Worm (Caenorhabditis elegans) whole organism, midembryonic: ENCODE results near the gene F45D3.1.

Experiments
- T22C8.4 ChIP-seq: fragments of 200-800 bp; sonication (Bioruptor generic); IDR thresholded peaks from 2 replicates; pipeline ENCODE4 v1.3.6; 2022; ENCODE audit warnings: missing genetic modification characterization, missing compliant biosample characterization
- cog-1 ChIP-seq: sonication (generic microtip); optimal IDR thresholded peaks from 2 replicates; lab custom pipeline; 2016; ENCODE audit warnings: missing genetic modification characterization, missing compliant biosample characterization
- flt-1 ChIP-seq: fragments of 200-800 bp; sonication (Bioruptor generic); IDR thresholded peaks from 2 replicates; pipeline ENCODE4 v1.3.6; 2022; ENCODE audit warnings: missing genetic modification characterization, missing compliant biosample characterization
- klf-2 ChIP-seq: fragments of 200-800 bp; sonication (Bioruptor generic); conservative IDR thresholded peaks from 2 replicates; pipeline ENCODE4 v1.3.6; 2022; ENCODE audit warnings: missing genetic modification reagents, missing genetic modification characterization, missing compliant biosample characterization
- med-1 ChIP-seq: sonication (generic microtip); optimal IDR thresholded peaks from 2 replicates; lab custom pipeline; 2017; ENCODE audit warnings: missing genetic modification characterization, mild to moderate bottlenecking, missing compliant biosample characterization, antibody characterized with exemption, missing genetic modification reagents; ENCODE audit not compliant: insufficient read depth
- ref-1 ChIP-seq: fragments of 200-800 bp; sonication (Bioruptor generic); conservative IDR thresholded peaks from 2 replicates; pipeline ENCODE4 v1.3.6; 2022; ENCODE audit warnings: missing genetic modification reagents, missing genetic modification characterization, missing compliant biosample characterization
- tab-1 ChIP-seq: fragments of 200-800 bp; sonication (Bioruptor generic); IDR thresholded peaks from 2 replicates; pipeline ENCODE4 v1.3.6; 2022; ENCODE audit warnings: missing genetic modification characterization, missing compliant biosample characterization
- ztf-23 ChIP-seq: fragments of 200-800 bp; sonication (Bioruptor generic); IDR thresholded peaks from 2 replicates; pipeline ENCODE4 v1.3.6; 2022; ENCODE audit warnings: missing genetic modification reagents, missing genetic modification characterization, missing compliant biosample characterization
- ztf-29 ChIP-seq: fragments of 200-800 bp; sonication (Bioruptor generic); IDR thresholded peaks from 2 replicates; pipeline ENCODE4 v1.3.6; 2022; ENCODE audit warnings: missing genetic modification reagents, missing genetic modification characterization, missing compliant biosample characterization

Gene F45D3.1

DNA sequence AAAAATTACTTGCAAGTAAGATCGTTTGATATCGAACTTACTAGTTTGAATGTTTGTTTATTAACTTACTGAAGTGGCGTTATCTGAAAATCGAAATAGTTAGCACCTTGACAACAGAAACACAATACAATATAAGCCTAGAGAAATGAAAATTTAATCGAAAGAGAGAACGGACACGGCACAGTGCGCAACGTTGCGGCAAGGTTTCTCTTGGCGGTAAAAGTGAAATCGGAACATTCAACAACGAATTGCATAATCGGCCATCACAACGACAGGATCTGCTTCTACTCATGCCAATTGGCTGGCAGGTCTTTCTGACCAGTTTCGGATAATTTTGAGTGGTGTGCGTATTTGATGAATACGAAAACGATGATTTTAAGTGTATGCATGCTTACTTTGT, 1.3 kb upstream of the F45D3.1 start, which contains the start of gene dyf-4:
TSS of gene dyf-4 (minus strand) at position 213 of the 400 bp plus-strand sequence.
- TF ChIP-seq tab-1 (GFP tag; lab: Robert Waterston, UW), result no peak
- TF ChIP-seq flt-1 (GFP tag; lab: Robert Waterston, UW), result no peak
- TF ChIP-seq T22C8.4 (GFP tag; lab: Robert Waterston, UW), result no peak
- no peak for TF ChIP-seq med-1 (GFP tag; lab: Kevin White, UChicago)
- TF ChIP-seq klf-2 (GFP tag; lab: Robert Waterston, UW), result no peak
- no peak for TF ChIP-seq ztf-29 (GFP tag; lab: Robert Waterston, UW)
- TF ChIP-seq ref-1 (GFP tag; lab: Robert Waterston, UW), result no peak
- TF ChIP-seq cog-1 (tag; lab: Kevin White, UChicago), result no peak
- TF ChIP-seq ztf-23 (GFP tag; lab: Robert Waterston, UW), result no peak

ce11 chrV:12526124-12526523, 734 bp upstream of the F45D3.1 start:
- TF ChIP-seq tab-1 (GFP tag; lab: Robert Waterston, UW), result no peak
- TF ChIP-seq ztf-29 (GFP tag; lab: Robert Waterston, UW), result no peak
- TF ChIP-seq med-1 (GFP tag; lab: Kevin White, UChicago), result no peak
- no peak for TF ChIP-seq flt-1 (GFP tag; lab: Robert Waterston, UW)
- TF ChIP-seq ref-1 (GFP tag; lab: Robert Waterston, UW), result no peak

DNA sequence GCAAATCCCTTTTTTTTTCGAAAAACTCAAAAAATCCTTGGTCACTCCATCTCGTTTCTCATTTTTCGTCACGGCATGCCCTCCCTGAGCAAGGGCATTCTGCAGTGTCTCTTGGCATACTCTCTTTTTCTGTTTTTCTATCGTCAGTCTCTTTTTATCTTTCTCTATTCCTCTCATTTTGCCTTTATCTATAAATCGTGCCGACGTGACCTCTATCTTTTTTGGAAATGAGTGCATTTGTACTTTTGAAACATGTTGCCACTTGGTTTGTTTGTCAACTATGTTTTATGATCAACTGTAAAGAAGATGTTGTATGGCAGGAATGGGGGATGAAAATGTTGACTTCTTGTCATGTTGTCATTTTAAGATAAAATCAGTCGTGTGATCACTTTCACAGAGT, 2.1 kb downstream of the F45D3.1 start:
- TF ChIP-seq T22C8.4 (GFP tag; lab: Robert Waterston, UW) (no peak), tab-1 (GFP tag; lab: Robert Waterston, UW) (no peak), klf-2 (GFP tag; lab: Robert Waterston, UW) (no peak), cog-1 (tag; lab: Kevin White, UChicago) (no peak), ztf-23 (GFP tag; lab: Robert Waterston, UW) (no peak), ztf-29 (GFP tag; lab: Robert Waterston, UW) (no peak)

DNA sequence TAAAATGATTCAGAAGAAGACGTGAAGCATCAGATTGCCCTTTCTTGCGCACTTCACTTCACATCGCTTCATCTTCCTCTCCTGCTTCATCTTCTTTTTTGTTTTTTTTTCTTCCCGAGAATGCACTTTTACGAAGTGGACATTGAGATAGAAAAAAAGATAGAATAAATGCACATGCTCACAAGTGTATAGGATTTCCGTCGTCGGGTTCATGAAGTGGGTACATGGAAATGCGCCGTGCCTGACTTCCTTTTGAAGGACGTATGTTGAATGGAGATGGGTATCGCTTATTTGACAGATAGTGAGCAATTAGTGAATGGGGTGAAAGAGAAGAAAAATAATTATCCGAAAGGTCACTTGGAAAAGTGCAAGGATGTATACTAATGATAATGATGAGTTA, 3.3 kb downstream of the F45D3.1 start:
- TF ChIP-seq tab-1 (GFP tag; lab: Robert Waterston, UW) (no peak), ref-1 (GFP tag; lab: Robert Waterston, UW) (no peak), med-1 (GFP tag; lab: Kevin White, UChicago) (no peak), klf-2 (GFP tag; lab: Robert Waterston, UW) (no peak), ztf-23 (GFP tag; lab: Robert Waterston, UW) (no peak), flt-1 (GFP tag; lab: Robert Waterston, UW) (no peak), T22C8.4 (GFP tag; lab: Robert Waterston, UW) (no peak), cog-1 (tag; lab: Kevin White, UChicago) (no peak), ztf-29 (GFP tag; lab: Robert Waterston, UW) (no peak)

ce11 chrV:12531084-12531483, 4.2 kb downstream of the F45D3.1 start:
- TF ChIP-seq med-1 (GFP tag; lab: Kevin White, UChicago) (no peak), klf-2 (GFP tag; lab: Robert Waterston, UW) (no peak), ref-1 (GFP tag; lab: Robert Waterston, UW) (no peak), T22C8.4 (GFP tag; lab: Robert Waterston, UW) (no peak), flt-1 (GFP tag; lab: Robert Waterston, UW) (no peak), ztf-23 (GFP tag; lab: Robert Waterston, UW) (no peak), ztf-29 (GFP tag; lab: Robert Waterston, UW) (no peak), cog-1 (tag; lab: Kevin White, UChicago) (no peak), tab-1 (GFP tag; lab: Robert Waterston, UW) (no peak)

DNA sequence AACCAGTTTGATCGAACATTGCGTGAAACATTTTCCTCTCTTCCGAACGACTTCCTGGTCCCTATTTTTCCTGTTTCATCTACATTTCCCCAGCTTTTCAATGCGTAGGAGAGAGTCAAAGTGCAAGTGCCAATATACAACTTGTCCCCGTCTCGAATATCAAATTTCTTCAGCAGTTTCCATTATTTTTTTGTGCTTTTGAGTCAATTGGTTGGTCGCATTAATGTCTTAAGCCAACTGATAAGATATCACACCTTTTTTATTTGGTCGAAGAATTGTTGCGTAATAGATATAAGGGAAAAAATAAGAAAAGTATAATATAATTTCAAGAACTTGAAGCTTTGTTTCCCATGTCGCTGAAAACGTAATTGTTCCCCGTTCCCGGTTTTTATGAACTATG, 5.5 kb downstream of the F45D3.1 start:
- TF ChIP-seq cog-1 (tag; lab: Kevin White, UChicago) (no peak), T22C8.4 (GFP tag; lab: Robert Waterston, UW) (no peak), klf-2 (GFP tag; lab: Robert Waterston, UW) (no peak), flt-1 (GFP tag; lab: Robert Waterston, UW) (no peak), ztf-29 (GFP tag; lab: Robert Waterston, UW) (no peak), ref-1 (GFP tag; lab: Robert Waterston, UW) (no peak), ztf-23 (GFP tag; lab: Robert Waterston, UW) (no peak), med-1 (GFP tag; lab: Kevin White, UChicago) (no peak), tab-1 (GFP tag; lab: Robert Waterston, UW) (no peak)

DNA sequence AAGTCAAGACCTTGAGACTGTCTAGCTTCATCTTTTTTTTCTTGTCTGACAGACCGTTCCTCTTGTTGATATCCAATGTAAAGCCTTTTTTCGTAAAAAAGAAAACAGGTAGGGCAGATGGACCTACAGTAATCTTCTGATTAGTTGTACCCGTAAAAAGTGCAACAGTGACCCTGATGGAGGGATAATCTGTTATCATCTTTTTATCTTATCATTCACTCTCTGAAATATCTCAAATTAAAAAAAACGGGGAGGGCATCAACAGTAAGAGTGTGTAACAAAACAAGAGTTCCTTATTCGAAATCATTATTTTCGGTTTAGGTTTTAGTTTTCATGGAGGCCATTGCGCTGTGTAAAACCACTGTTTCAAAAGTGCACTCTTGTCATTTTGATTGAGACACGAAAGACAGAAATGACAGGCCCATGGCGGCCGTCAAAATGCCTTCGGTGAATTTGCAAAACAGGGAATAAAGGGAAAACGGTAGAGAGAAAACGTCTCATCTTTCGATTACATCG, 6.8 kb downstream of the F45D3.1 start:
- TF ChIP-seq klf-2 (GFP tag; lab: Robert Waterston, UW) (no peak), med-1 (GFP tag; lab: Kevin White, UChicago) (no peak), tab-1 (GFP tag; lab: Robert Waterston, UW) (no peak), ztf-29 (GFP tag; lab: Robert Waterston, UW) (no peak)

ce11 chrV:12534941-12535340, 8.1 kb downstream of the F45D3.1 start:
- TF ChIP-seq T22C8.4 (GFP tag; lab: Robert Waterston, UW) (no peak), cog-1 (tag; lab: Kevin White, UChicago) (no peak), flt-1 (GFP tag; lab: Robert Waterston, UW) (no peak), med-1 (GFP tag; lab: Kevin White, UChicago) (no peak), tab-1 (GFP tag; lab: Robert Waterston, UW) (no peak)

- no peak for TF ChIP-seq med-1 (GFP tag; lab: Kevin White, UChicago)
- TF ChIP-seq ztf-23 (GFP tag; lab: Robert Waterston, UW), result no peak
Measured at ce11 chrV:12536409-12537038, 9.7 kb downstream of the F45D3.1 start.
